Worm (Caenorhabditis elegans) whole organism, L3 larva: ENCODE measurements around the gene E02C12.10.

ENCODE experiments used
- R02D3.7 ChIP-seq: fragments of 150-350 bp; optimal IDR thresholded peaks from 2 replicates; lab custom pipeline; 2014; ENCODE audit warnings: missing biosample characterization, missing genetic modification characterization
- ceh-16 ChIP-seq: sonication (generic microtip); optimal IDR thresholded peaks from 2 replicates; lab custom pipeline; 2017; ENCODE audit warnings: missing biosample characterization, missing genetic modification characterization
- egl-27 ChIP-seq: sonication (generic microtip); optimal IDR thresholded peaks from 4 replicates; lab custom pipeline; 2017; ENCODE audit warnings: missing biosample characterization, missing genetic modification reagents, missing genetic modification characterization
- elt-3 ChIP-seq, 3 experiments: fragments of 150-350 bp in 1 of 3; sonication (generic microtip) in 2 of 3; optimal IDR thresholded peaks; 2 replicates in 2 of 3; 4 replicates in 1 of 3; lab custom pipeline; 2014 to 2017; ENCODE audit warnings: missing biosample characterization in 3 of 3, missing genetic modification characterization in 3 of 3
- lin-39 ChIP-seq: fragments of 150-350 bp; optimal IDR thresholded peaks from 2 replicates; lab custom pipeline; 2018; ENCODE audit warnings: missing biosample characterization, missing genetic modification reagents, missing genetic modification characterization
- mdl-1 ChIP-seq: fragments of 150-350 bp; optimal IDR thresholded peaks from 2 replicates; lab custom pipeline; 2014; ENCODE audit warnings: missing biosample characterization, missing genetic modification characterization
- nfya-1 ChIP-seq: sonication (generic microtip); optimal IDR thresholded peaks from 2 replicates; lab custom pipeline; 2017; ENCODE audit warnings: missing genetic modification characterization, mild to moderate bottlenecking, missing compliant biosample characterization, antibody characterized with exemption, moderate library complexity; ENCODE audit not compliant: insufficient read depth
- nhr-237 ChIP-seq: fragments of 150-350 bp; optimal IDR thresholded peaks from 2 replicates; lab custom pipeline; 2014; ENCODE audit warnings: missing biosample characterization, missing genetic modification characterization
- nhr-43 ChIP-seq: sonication (generic microtip); optimal IDR thresholded peaks from 2 replicates; lab custom pipeline; 2016; ENCODE audit warnings: mild to moderate bottlenecking, missing genetic modification characterization, missing compliant biosample characterization; ENCODE audit not compliant: poor library complexity, severe bottlenecking
- nhr-76 ChIP-seq: fragments of 150-350 bp; sonication (generic microtip); optimal IDR thresholded peaks from 5 replicates; lab custom pipeline; 2014; ENCODE audit warnings: missing biosample characterization, missing genetic modification characterization
- skn-1 ChIP-seq: fragments of 150-350 bp; optimal IDR thresholded peaks from 2 replicates; lab custom pipeline; 2014; ENCODE audit warnings: missing biosample characterization, missing genetic modification characterization
- zag-1 ChIP-seq: fragments of 150-350 bp; optimal IDR thresholded peaks from 2 replicates; lab custom pipeline; 2014; ENCODE audit warnings: missing biosample characterization, missing genetic modification characterization

ce11 chrV:9394938-9395639 lies 16.9 kb upstream of the E02C12.10 start:
- TF ChIP-seq zag-1, result no peak
- no peak for TF ChIP-seq lin-39 (tag; lab: Kevin White, UChicago)
- no peak for TF ChIP-seq egl-27 (tag; lab: Kevin White, UChicago)
- TF ChIP-seq nhr-76 (tag; lab: Kevin White, UChicago), result no peak
- no peak for TF ChIP-seq ceh-16
- TF ChIP-seq nfya-1 (tag; lab: Kevin White, UChicago), result no peak
- no peak for TF ChIP-seq nhr-43 (tag; lab: Kevin White, UChicago)
- no peak for TF ChIP-seq nhr-237 (tag; lab: Kevin White, UChicago)
- TF ChIP-seq mdl-1 (tag; lab: Kevin White, UChicago), result no peak
- no peak for TF ChIP-seq elt-3 (tag; optimal IDR thresholded peaks at IDR 0.05; lab: Kevin White, UChicago)
- no peak for TF ChIP-seq R02D3.7
- TF ChIP-seq skn-1, result no peak
